Fruit fly (Drosophila melanogaster): ENCODE results near the gene CG6041.

Gene CG6041

DNA sequence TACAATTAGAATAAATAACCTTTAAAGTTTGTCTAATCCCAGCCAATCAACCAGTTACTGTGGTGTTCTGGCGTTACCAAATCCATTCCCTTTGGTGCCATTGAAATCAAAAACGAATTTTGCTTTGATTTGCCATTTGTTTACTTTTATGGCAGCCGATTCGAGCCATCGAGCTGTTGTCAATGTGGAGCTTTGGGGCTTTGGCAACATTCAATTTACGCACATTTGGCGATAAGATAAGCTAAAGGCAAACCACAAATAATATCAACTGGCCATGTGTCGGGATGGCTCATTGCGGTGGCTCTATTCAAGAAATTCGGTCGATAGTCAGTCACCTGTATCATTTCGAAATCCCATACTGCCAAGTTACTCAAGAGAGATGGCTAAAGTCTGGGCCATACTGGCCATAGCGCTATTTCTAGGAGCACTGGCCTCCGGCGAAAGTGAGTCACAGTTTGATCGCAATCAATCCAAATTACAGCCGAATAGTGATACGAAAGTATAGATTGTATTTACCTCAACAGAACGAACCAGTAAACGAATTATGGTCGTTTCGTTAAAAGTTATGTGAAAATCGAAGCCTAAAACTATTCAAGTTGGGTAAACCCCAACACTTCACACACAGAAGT, at the start of gene CG6041:
CG6041 (plus strand) TSS at position 291 of the 629 bp plus-strand sequence.
- TF ChIP-seq Pif1B (GFP tag; optimal IDR thresholded peaks at IDR 0.05), result no peak
- TF ChIP-seq Snoo (tag; optimal IDR thresholded peaks at IDR 0.05), result no peak
- TF ChIP-seq EcR (GFP tag; optimal IDR thresholded peaks at IDR 0.05), result no peak
- no peak for TF ChIP-seq CG15710 (tag; optimal IDR thresholded peaks at IDR 0.05)
- no peak for TF ChIP-seq rn (GFP tag; IDR thresholded peaks at IDR 0.05)
- no peak for TF ChIP-seq Pif1A (GFP tag; optimal IDR thresholded peaks at IDR 0.05)
- TF ChIP-seq CG12605 (GFP tag; IDR thresholded peaks at IDR 0.05), result no peak
- TF ChIP-seq CG14655 (GFP tag; optimal IDR thresholded peaks at IDR 0.05), result no peak
- TF ChIP-seq gl (tag; optimal IDR thresholded peaks at IDR 0.05), result no peak
- TF ChIP-seq CG17806 (tag; optimal IDR thresholded peaks at IDR 0.05), result no peak
- no peak for TF ChIP-seq D1 (tag; optimal IDR thresholded peaks at IDR 0.05)
- TF ChIP-seq CG8159 (tag; optimal IDR thresholded peaks at IDR 0.05), result no peak
- TF ChIP-seq CG8301 (tag; optimal IDR thresholded peaks at IDR 0.05), result no peak
- no peak for TF ChIP-seq CG10348 (GFP tag; IDR thresholded peaks at IDR 0.05)
- no peak for TF ChIP-seq CG34367 (tag; optimal IDR thresholded peaks at IDR 0.05)

DNA sequence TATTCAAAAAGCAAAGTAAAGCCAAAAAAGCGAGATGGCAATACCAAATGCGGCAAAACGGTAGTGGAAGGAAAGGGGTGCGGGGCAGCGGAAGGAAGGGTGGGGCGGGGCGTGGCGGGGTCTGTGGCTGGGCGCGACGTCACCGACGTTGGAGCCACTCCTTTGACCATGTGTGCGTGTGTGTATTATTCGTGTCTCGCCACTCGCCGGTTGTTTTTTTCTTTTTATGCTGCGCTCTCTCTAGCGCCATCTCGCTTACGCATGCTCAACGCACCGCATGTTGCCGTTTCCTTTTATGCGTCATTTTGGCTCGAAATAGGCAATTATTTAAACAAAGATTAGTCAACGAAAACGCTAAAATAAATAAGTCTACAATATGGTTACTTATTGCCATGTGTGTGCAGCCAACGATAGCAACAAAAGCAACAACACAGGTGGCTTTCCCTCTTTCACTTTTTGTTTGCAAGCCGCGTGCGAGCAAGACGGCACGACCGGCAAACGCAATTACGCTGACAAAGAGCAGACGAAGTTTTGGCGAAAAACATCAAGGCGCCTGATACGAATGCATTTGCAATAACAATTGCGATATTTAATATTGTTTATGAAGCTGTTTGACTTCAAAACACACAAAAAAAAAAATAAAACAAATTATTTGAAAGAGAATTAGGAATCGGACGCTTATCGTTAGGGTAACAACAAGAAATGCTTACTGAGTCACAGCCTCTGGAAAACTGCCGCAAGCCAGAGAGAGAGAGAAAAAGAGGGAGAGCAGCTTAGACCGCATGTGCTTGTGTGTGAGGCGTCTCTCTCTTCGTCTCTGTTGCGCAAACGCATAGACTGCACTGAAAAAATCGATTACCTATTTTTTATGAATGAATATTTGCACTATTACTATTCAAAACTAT, 48.5 kb upstream of the CG6041 start:
- TF ChIP-seq Pif1A (GFP tag; optimal IDR thresholded peaks at IDR 0.05), result no peak
- peak; percentile 40 for TF ChIP-seq Snoo (tag; optimal IDR thresholded peaks at IDR 0.05)
- TF ChIP-seq CG15710 (tag; optimal IDR thresholded peaks at IDR 0.05), result peak; percentile 29
- TF ChIP-seq Pif1B (GFP tag; optimal IDR thresholded peaks at IDR 0.05), result no peak
- TF ChIP-seq CG10348 (GFP tag; IDR thresholded peaks at IDR 0.05), result no peak
- TF ChIP-seq CG14655 (GFP tag; optimal IDR thresholded peaks at IDR 0.05), result peak; percentile 35
- TF ChIP-seq CG32121 (GFP tag; IDR thresholded peaks at IDR 0.05), result 0 out of 2 replicates have a peak, but pooled peaks have one; percentile 36
- TF ChIP-seq CG12605 (GFP tag; IDR thresholded peaks at IDR 0.05), result peak; percentile 30; the same call in 1 of the 2 replicates
- TF ChIP-seq Ets98B (GFP tag; IDR thresholded peaks at IDR 0.05), result peak; percentile 44
- TF ChIP-seq EcR (GFP tag; optimal IDR thresholded peaks at IDR 0.05), result peak; percentile 30
- TF ChIP-seq rn (GFP tag; IDR thresholded peaks at IDR 0.05), result no peak
- peak; percentile 30 for TF ChIP-seq gl (tag; optimal IDR thresholded peaks at IDR 0.05)
- peak; percentile 81 for TF ChIP-seq CG13204 (GFP tag; optimal IDR thresholded peaks at IDR 0.05)
- TF ChIP-seq fd96Ca (GFP tag; IDR thresholded peaks at IDR 0.05), result peak; percentile 58; the same call in 1 of the 3 replicates
- TF ChIP-seq CG4496 (GFP tag; IDR thresholded peaks at IDR 0.05), result peak; percentile 74

DNA sequence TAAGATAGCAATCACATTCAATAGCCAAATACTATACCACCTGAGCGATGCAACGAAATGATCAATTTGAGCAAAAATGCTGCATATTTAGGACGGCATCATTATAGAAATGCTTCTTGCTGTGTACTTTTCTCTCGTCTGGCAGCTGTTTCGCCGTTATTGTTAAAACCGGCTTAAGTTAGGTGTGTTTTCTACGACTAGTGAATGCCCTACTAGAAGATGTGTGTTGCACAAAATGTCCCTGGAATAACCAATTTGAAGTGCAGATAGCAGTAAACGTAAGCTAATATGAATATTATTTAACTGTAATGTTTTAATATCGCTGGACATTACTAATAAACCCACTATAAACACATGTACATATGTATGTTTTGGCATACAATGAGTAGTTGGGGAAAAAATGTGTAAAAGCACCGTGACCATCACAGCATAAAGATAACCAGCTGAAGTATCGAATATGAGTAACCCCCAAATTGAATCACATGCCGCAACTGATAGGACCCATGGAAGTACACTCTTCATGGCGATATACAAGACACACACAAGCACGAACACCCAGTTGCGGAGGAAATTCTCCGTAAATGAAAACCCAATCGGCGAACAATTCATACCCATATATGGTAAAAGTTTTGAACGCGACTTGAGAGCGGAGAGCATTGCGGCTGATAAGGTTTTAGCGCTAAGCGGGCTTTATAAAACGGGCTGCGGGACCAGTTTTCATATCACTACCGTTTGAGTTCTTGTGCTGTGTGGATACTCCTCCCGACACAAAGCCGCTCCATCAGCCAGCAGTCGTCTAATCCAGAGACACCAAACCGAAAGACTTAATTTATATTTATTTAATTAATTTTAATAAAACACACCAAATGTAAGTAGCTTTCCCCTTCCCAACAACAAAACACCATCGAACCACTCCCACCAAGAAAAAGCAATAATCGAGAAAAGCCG, 47.5 kb upstream of the CG6041 start, which contains the start of gene Act5C:
Act5C (plus strand) TSS at position 716 of the 948 bp plus-strand sequence.
- TF ChIP-seq CG12605 (GFP tag; IDR thresholded peaks at IDR 0.05), result peak; percentile 95
- TF ChIP-seq Pif1A (GFP tag; optimal IDR thresholded peaks at IDR 0.05), result peak; percentile 97
- peak; percentile 50 for TF ChIP-seq EcR (GFP tag; optimal IDR thresholded peaks at IDR 0.05)
- TF ChIP-seq CG9948 (tag; optimal IDR thresholded peaks at IDR 0.05), result peak; percentile 97
- TF ChIP-seq gl (tag; optimal IDR thresholded peaks at IDR 0.05), result peak; percentile 97
- TF ChIP-seq CG15710 (tag; optimal IDR thresholded peaks at IDR 0.05), result peak; percentile 98
- TF ChIP-seq Pif1B (GFP tag; optimal IDR thresholded peaks at IDR 0.05), result peak; percentile 97
- peak; percentile 95 for TF ChIP-seq CG32121 (GFP tag; IDR thresholded peaks at IDR 0.05)
- peak; percentile 98 for TF ChIP-seq CG8159 (tag; optimal IDR thresholded peaks at IDR 0.05)
- peak; percentile 91 for TF ChIP-seq CG13204 (GFP tag; optimal IDR thresholded peaks at IDR 0.05)
- peak; percentile 95 for TF ChIP-seq rn (GFP tag; IDR thresholded peaks at IDR 0.05)
- TF ChIP-seq CG4496 (GFP tag; IDR thresholded peaks at IDR 0.05), result peak; percentile 98
- peak; percentile 77 for TF ChIP-seq D1 (tag; optimal IDR thresholded peaks at IDR 0.05)
- TF ChIP-seq Ets98B (GFP tag; IDR thresholded peaks at IDR 0.05), result peak; percentile 97
- TF ChIP-seq CG14655 (GFP tag; optimal IDR thresholded peaks at IDR 0.05), result peak; percentile 96
- peak; percentile 98 for TF ChIP-seq Snoo (tag; optimal IDR thresholded peaks at IDR 0.05)
- peak; percentile 98 for TF ChIP-seq CG17806 (tag; optimal IDR thresholded peaks at IDR 0.05)
- TF ChIP-seq fd96Ca (GFP tag; IDR thresholded peaks at IDR 0.05), result peak; percentile 98
- TF ChIP-seq CG10348 (GFP tag; IDR thresholded peaks at IDR 0.05), result peak; percentile 67
- peak; percentile 99 for TF ChIP-seq CG34367 (tag; optimal IDR thresholded peaks at IDR 0.05)
- TF ChIP-seq CG8301 (tag; optimal IDR thresholded peaks at IDR 0.05), result peak; percentile 96

DNA sequence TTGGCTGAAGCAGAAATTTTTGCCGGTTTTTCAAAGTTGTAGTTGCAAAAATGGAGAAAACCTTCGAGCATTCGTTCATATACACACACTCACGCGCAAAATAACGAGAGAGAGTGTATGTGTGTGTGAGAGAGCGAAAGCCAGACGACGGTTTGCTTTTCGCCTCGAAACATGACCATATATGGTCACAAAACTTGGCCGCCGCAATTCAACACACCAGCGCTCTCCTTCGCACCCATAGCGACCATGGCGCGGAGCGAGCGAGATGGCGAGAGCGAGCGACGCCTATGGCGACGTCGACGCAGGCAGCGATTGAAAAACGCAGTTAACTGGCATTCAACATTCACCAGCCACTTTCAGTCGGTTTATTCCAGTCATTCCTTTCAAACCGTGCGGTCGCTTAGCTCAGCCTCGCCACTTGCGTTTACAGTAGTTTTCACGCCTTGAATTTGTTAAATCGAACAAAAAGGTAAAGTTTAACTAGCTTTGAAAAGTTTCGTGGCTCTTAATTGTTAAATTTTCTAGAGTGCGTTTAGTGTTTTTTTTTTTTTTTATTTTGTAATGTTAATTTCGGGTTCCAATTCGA, 46.2 kb upstream of the CG6041 start:
- TF ChIP-seq D1 (tag; optimal IDR thresholded peaks at IDR 0.05), result no peak
- TF ChIP-seq CG12605 (GFP tag; IDR thresholded peaks at IDR 0.05), result 0 out of 2 replicates have a peak, but pooled peaks have one; percentile 8
- peak; percentile 71; the same call in 2 of the 3 replicates for TF ChIP-seq CG4496 (GFP tag; IDR thresholded peaks at IDR 0.05)
- TF ChIP-seq Snoo (tag; optimal IDR thresholded peaks at IDR 0.05), result peak; percentile 46
- TF ChIP-seq CG10348 (GFP tag; IDR thresholded peaks at IDR 0.05), result no peak
- TF ChIP-seq Ets98B (GFP tag; IDR thresholded peaks at IDR 0.05), result peak; percentile 42; the same call in 1 of the 2 replicates
- TF ChIP-seq Pif1A (GFP tag; optimal IDR thresholded peaks at IDR 0.05), result peak; percentile 30
- TF ChIP-seq CG8159 (tag; optimal IDR thresholded peaks at IDR 0.05), result peak; percentile 4
- TF ChIP-seq fd96Ca (GFP tag; IDR thresholded peaks at IDR 0.05), result peak; percentile 59; the same call in 2 of the 3 replicates
- peak; percentile 77 for TF ChIP-seq EcR (GFP tag; optimal IDR thresholded peaks at IDR 0.05)
- no peak for TF ChIP-seq rn (GFP tag; IDR thresholded peaks at IDR 0.05)
- TF ChIP-seq Pif1B (GFP tag; optimal IDR thresholded peaks at IDR 0.05), result peak; percentile 48
- peak; percentile 13 for TF ChIP-seq CG14655 (GFP tag; optimal IDR thresholded peaks at IDR 0.05)
- TF ChIP-seq CG15710 (tag; optimal IDR thresholded peaks at IDR 0.05), result no peak
- peak; percentile 22; the same call in 1 of the 2 replicates for TF ChIP-seq CG32121 (GFP tag; IDR thresholded peaks at IDR 0.05)
- TF ChIP-seq CG13204 (GFP tag; optimal IDR thresholded peaks at IDR 0.05), result peak; percentile 51
- TF ChIP-seq gl (tag; optimal IDR thresholded peaks at IDR 0.05), result no peak
- no peak for TF ChIP-seq CG8301 (tag; optimal IDR thresholded peaks at IDR 0.05)
- no peak for TF ChIP-seq CG17806 (tag; optimal IDR thresholded peaks at IDR 0.05)
- no peak for TF ChIP-seq CG34367 (tag; optimal IDR thresholded peaks at IDR 0.05)
